Worm (Caenorhabditis elegans) whole organism, L3 larva: ENCODE data around the gene lgg-3.

Source experiments
- ZK546.5 ChIP-seq: sonication (generic microtip); optimal IDR thresholded peaks from 2 replicates; lab custom pipeline; 2017; ENCODE audit warnings: missing biosample characterization, missing genetic modification characterization
- aly-2 ChIP-seq: fragments of 150-350 bp; optimal IDR thresholded peaks from 2 replicates; lab custom pipeline; 2014; ENCODE audit warnings: missing biosample characterization, missing genetic modification characterization
- ama-1 ChIP-seq: fragments of 150-350 bp; optimal IDR thresholded peaks from 2 replicates; lab custom pipeline; 2018
- egl-27 ChIP-seq: sonication (generic microtip); optimal IDR thresholded peaks from 4 replicates; lab custom pipeline; 2017; ENCODE audit warnings: missing biosample characterization, missing genetic modification reagents, missing genetic modification characterization
- elt-1 ChIP-seq: fragments of 150-350 bp; optimal IDR thresholded peaks from 2 replicates; lab custom pipeline; 2014; ENCODE audit warnings: missing biosample characterization, missing genetic modification characterization
- fkh-2 ChIP-seq: fragments of 150-350 bp; optimal IDR thresholded peaks from 2 replicates; lab custom pipeline; 2014; ENCODE audit warnings: missing biosample characterization, missing genetic modification reagents, missing genetic modification characterization
- fos-1 ChIP-seq: fragments of 150-350 bp; optimal IDR thresholded peaks from 2 replicates; lab custom pipeline; 2014; ENCODE audit warnings: missing biosample characterization, missing genetic modification characterization
- nhr-12 ChIP-seq: fragments of 150-350 bp; optimal IDR thresholded peaks from 2 replicates; lab custom pipeline; 2014; ENCODE audit warnings: missing biosample characterization, missing genetic modification characterization
- nhr-67 ChIP-seq: fragments of 150-350 bp; optimal IDR thresholded peaks from 2 replicates; lab custom pipeline; 2014; ENCODE audit warnings: missing biosample characterization, missing genetic modification characterization
- nhr-76 ChIP-seq: fragments of 150-350 bp; sonication (generic microtip); optimal IDR thresholded peaks from 5 replicates; lab custom pipeline; 2014; ENCODE audit warnings: missing biosample characterization, missing genetic modification characterization
- sea-2 ChIP-seq: fragments of 150-350 bp; sonication (generic microtip); optimal IDR thresholded peaks from 4 replicates; lab custom pipeline; 2014; ENCODE audit warnings: missing biosample characterization, missing genetic modification reagents, missing genetic modification characterization
- snpc-4 ChIP-seq: fragments of 150-350 bp; optimal IDR thresholded peaks from 2 replicates; lab custom pipeline; 2014; ENCODE audit warnings: missing biosample characterization, missing genetic modification characterization
- unc-62 ChIP-seq: fragments of 150-350 bp; sonication (generic microtip); optimal IDR thresholded peaks from 4 replicates; lab custom pipeline; 2014; ENCODE audit warnings: missing biosample characterization, missing genetic modification reagents, missing genetic modification characterization
- zag-1 ChIP-seq: fragments of 150-350 bp; optimal IDR thresholded peaks from 2 replicates; lab custom pipeline; 2014; ENCODE audit warnings: missing biosample characterization, missing genetic modification characterization

DNA sequence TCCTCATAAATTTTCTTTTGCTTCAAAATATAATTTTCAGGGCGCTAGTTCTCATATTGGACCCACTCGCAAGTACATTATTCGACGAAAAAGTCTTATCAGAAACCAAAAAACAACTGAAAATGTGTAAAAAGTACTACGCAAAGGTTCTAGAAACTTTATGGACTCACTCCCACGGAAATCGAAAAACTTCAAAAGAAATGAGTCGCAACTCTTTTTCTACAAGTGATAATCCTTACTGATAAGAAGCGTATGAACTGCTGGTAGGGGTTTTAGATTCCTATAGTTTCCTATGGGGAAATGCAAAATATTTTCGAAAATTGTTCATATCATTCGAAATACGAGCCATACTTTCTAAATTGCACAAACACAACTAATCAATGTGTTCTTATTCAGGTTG, 46.8 kb upstream of the lgg-3 start, which contains the start of gene B0244.5:
- TF ChIP-seq fkh-2 (tag; lab: Kevin White, UChicago) (no peak), nhr-12 (tag; lab: Kevin White, UChicago) (no peak), unc-62 (GFP tag; lab: Kevin White, UChicago) (no peak), snpc-4 (tag; lab: Kevin White, UChicago) (no peak), egl-27 (tag; lab: Kevin White, UChicago) (no peak), aly-2 (tag; lab: Kevin White, UChicago) (no peak), ZK546.5 (tag; lab: Kevin White, UChicago) (no peak), ama-1 (lab: Kevin White, UChicago) (no peak), nhr-76 (tag; lab: Kevin White, UChicago) (no peak), zag-1 (tag; lab: Kevin White, UChicago) (no peak), fos-1 (no peak), nhr-67 (tag; lab: Kevin White, UChicago) (no peak), elt-1 (tag; lab: Kevin White, UChicago) (no peak), sea-2 (GFP tag; lab: Kevin White, UChicago) (no peak)
